Worm (Caenorhabditis elegans) whole organism, young adult: Measurements from ENCODE around the gene C54C6.4.

Experiments
- B0035.1 ChIP-seq: sonication (generic microtip); optimal IDR thresholded peaks from 2 replicates; lab custom pipeline; 2016; ENCODE audit warnings: missing genetic modification characterization, mild to moderate bottlenecking, missing compliant biosample characterization, missing genotype, missing genetic modification reagents
- F10E7.11 ChIP-seq: sonication (generic microtip); optimal IDR thresholded peaks from 2 replicates; lab custom pipeline; 2017; ENCODE audit warnings: mild to moderate bottlenecking, missing genetic modification characterization, moderate library complexity, missing compliant biosample characterization
- F33H1.4 ChIP-seq: fragments of 200-800 bp; sonication (Bioruptor generic); IDR thresholded peaks from 2 replicates; pipeline ENCODE4 v1.3.6; 2022; ENCODE audit warnings: missing genetic modification reagents, missing genetic modification characterization, missing compliant biosample characterization
- F57A8.1 ChIP-seq: fragments of 200-800 bp; sonication (Bioruptor generic); optimal IDR thresholded peaks from 2 replicates; lab custom pipeline; 2018; ENCODE audit warnings: mild to moderate bottlenecking, missing genetic modification characterization, moderate library complexity, missing compliant biosample characterization
- aptf-2 ChIP-seq: fragments of 200-800 bp; sonication (Bioruptor generic); conservative IDR thresholded peaks from 2 replicates; pipeline ENCODE4 v1.3.6; 2022; ENCODE audit warnings: missing genetic modification reagents, missing genetic modification characterization, missing compliant biosample characterization
- bed-1 ChIP-seq: fragments of 200-800 bp; sonication (Bioruptor generic); IDR thresholded peaks from 2 replicates; pipeline ENCODE4 v1.3.6; 2022; ENCODE audit warnings: missing genetic modification reagents, missing genetic modification characterization, missing compliant biosample characterization
- ceh-58 ChIP-seq: fragments of 200-800 bp; sonication (Bioruptor generic); IDR thresholded peaks from 2 replicates; pipeline ENCODE4 v1.3.6; 2022; ENCODE audit warnings: missing genetic modification characterization, missing compliant biosample characterization
- ceh-91 ChIP-seq: fragments of 200-800 bp; sonication (Bioruptor generic); IDR thresholded peaks from 2 replicates; pipeline ENCODE4 v1.3.6; 2022; ENCODE audit warnings: missing genetic modification reagents, missing genetic modification characterization, missing compliant biosample characterization
- efl-1 ChIP-seq: fragments of 150-350 bp; optimal IDR thresholded peaks from 2 replicates; lab custom pipeline; 2014; ENCODE audit warnings: missing biosample characterization, missing genetic modification reagents, missing genetic modification characterization
- nfyb-1 ChIP-seq: fragments of 200-800 bp; sonication (Bioruptor generic); IDR thresholded peaks from 2 replicates; pipeline ENCODE4 v1.3.6; 2022; ENCODE audit warnings: missing genetic modification reagents, missing genetic modification characterization, missing compliant biosample characterization
- snpc-4 ChIP-seq, 5 experiments: fragments of 150-350 bp in 1 of 5; sonication (generic microtip) in 4 of 5; optimal IDR thresholded peaks; 2 replicates each; lab custom pipeline; 2014 to 2018; ENCODE audit warnings: missing genetic modification characterization in 5 of 5, missing biosample characterization in 3 of 5, antibody characterized with exemption in 2 of 5, mild to moderate bottlenecking in 2 of 5, missing compliant biosample characterization in 2 of 5, missing genotype in 2 of 5, moderate library complexity in 2 of 5, missing genetic modification reagents in 1 of 5
- unc-62 ChIP-seq: fragments of 150-350 bp; optimal IDR thresholded peaks from 2 replicates; lab custom pipeline; 2014; ENCODE audit warnings: missing biosample characterization, missing genetic modification reagents, missing genetic modification characterization
- ztf-6 ChIP-seq: fragments of 200-800 bp; sonication (Bioruptor generic); IDR thresholded peaks from 2 replicates; pipeline ENCODE4 v1.3.6; 2022; ENCODE audit warnings: missing genetic modification reagents, missing genetic modification characterization, missing compliant biosample characterization

- no peak for TF ChIP-seq bed-1
- no peak for TF ChIP-seq F10E7.11 (tag; lab: Kevin White, UChicago)
- no peak for TF ChIP-seq unc-62 (GFP tag; lab: Kevin White, UChicago)
- no peak for TF ChIP-seq F33H1.4 (GFP tag; lab: Robert Waterston, UW)
- TF ChIP-seq snpc-4 (GFP tag; optimal IDR thresholded peaks at IDR 0.05; lab: Kevin White, UChicago) = no peak
- TF ChIP-seq snpc-4 (tag; optimal IDR thresholded peaks at IDR 0.05; lab: Kevin White, UChicago) = no peak
- TF ChIP-seq efl-1 (GFP tag; lab: Kevin White, UChicago) = no peak
- TF ChIP-seq ceh-58 = no peak
- no peak for TF ChIP-seq F57A8.1
- no peak for TF ChIP-seq ceh-91 (GFP tag; lab: Robert Waterston, UW)
- no peak for TF ChIP-seq nfyb-1 (GFP tag; lab: Robert Waterston, UW)
- no peak for TF ChIP-seq aptf-2 (GFP tag; lab: Robert Waterston, UW)
- TF ChIP-seq ztf-6 = no peak
- no peak for TF ChIP-seq B0035.1
These were observed 11.4 kb downstream of the C54C6.4 start for ce11 chrIII:3564762-3565359.
